Fruit fly (Drosophila melanogaster): ENCODE data around the gene Cpr73D.

dm6 chr3L:16989169-16989568, 31.7 kb upstream of the Cpr73D start:
- TF ChIP-seq psq (GFP tag; optimal IDR thresholded peaks at IDR 0.05) = peak; percentile 81
- no peak for TF ChIP-seq Jra (GFP tag; optimal IDR thresholded peaks at IDR 0.05)
- no peak for TF ChIP-seq Myc (optimal IDR thresholded peaks at IDR 0.05)
- TF ChIP-seq lola (GFP tag; optimal IDR thresholded peaks at IDR 0.05) = no peak
- TF ChIP-seq Dfd (GFP tag; optimal IDR thresholded peaks at IDR 0.05) = no peak
- no peak for TF ChIP-seq pan (optimal IDR thresholded peaks at IDR 0.05)
- no peak for TF ChIP-seq sage (GFP tag; optimal IDR thresholded peaks at IDR 0.05)
- peak; percentile 76 for TF ChIP-seq rgr (GFP tag; optimal IDR thresholded peaks at IDR 0.05)
- no peak for TF ChIP-seq brk (GFP tag; optimal IDR thresholded peaks at IDR 0.05)
